Fruit fly (Drosophila melanogaster): ENCODE measurements around the gene Saf6.

Saf6 gene

DNA sequence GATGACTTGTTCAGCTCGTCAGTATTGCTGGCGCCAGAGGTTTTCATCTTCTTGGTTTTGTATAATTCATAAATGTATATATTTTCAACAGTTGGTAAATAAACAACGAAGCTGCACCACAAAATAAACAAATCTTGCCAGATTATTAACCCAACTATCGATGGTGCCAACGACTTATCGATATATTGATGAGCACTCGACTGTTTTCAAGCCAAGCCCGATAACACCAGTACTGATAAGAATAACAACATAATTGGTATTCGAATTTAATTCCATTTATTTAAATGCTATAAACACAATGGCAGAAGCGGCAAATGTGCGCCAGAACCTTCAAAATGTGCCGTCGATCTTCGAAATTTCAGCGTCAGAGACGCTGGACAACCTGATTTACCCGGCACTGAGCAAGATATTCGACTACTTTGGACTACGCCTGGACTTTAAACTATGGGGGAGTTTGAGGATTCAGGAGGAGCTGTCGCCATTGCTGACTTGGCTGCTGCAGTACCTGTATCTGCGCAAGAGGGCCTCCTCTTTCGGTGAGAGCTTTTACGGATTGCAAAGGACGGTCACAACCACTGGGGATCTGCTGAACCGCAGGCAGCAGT lies at the start of gene Saf6, which contains the start of gene Pex12 (continued):
- TF ChIP-seq da (GFP tag; optimal IDR thresholded peaks at IDR 0.05) (no peak), Tbp (GFP tag; optimal IDR thresholded peaks at IDR 0.05) (no peak), tgo (GFP tag; IDR thresholded peaks at IDR 0.05) (no peak), onecut (GFP tag; IDR thresholded peaks at IDR 0.05) (no peak), CG6175 (GFP tag; IDR thresholded peaks at IDR 0.05) (no peak), CG2202 (tag; optimal IDR thresholded peaks at IDR 0.05) (no peak), CG13424 (tag; optimal IDR thresholded peaks at IDR 0.05) (no peak), CG16813 (GFP tag; IDR thresholded peaks at IDR 0.05; ENCODE audit: partially characterized antibody) (peak; percentile 77), h (optimal IDR thresholded peaks at IDR 0.05) (no peak), sd (tag; optimal IDR thresholded peaks at IDR 0.05) (no peak), dysf (GFP tag; IDR thresholded peaks at IDR 0.05) (no peak), Hsf (GFP tag; optimal IDR thresholded peaks at IDR 0.05) (no peak), crol (GFP tag; IDR thresholded peaks at IDR 0.05) (no peak), CG9797 (GFP tag; optimal IDR thresholded peaks at IDR 0.05) (no peak), wek (GFP tag; optimal IDR thresholded peaks at IDR 0.05) (no peak), slou (GFP tag; optimal IDR thresholded peaks at IDR 0.05) (no peak), hkb (optimal IDR thresholded peaks at IDR 0.05) (no peak), hkb (GFP tag; IDR thresholded peaks at IDR 0.05) (no peak), CG13894 (tag; optimal IDR thresholded peaks at IDR 0.05) (no peak), sr (GFP tag; IDR thresholded peaks at IDR 0.05) (no peak), Bdp1 (GFP tag; optimal IDR thresholded peaks at IDR 0.05) (no peak), nau (GFP tag; optimal IDR thresholded peaks at IDR 0.05) (no peak), sug (tag; optimal IDR thresholded peaks at IDR 0.05) (no peak), hbn (GFP tag; IDR thresholded peaks at IDR 0.05; ENCODE audit: partially characterized antibody) (peak; percentile 76), CG11560 (tag; IDR thresholded peaks at IDR 0.05) (no peak), knrl (GFP tag; IDR thresholded peaks at IDR 0.05; ENCODE audit: partially characterized antibody) (peak; percentile 72; the same call in 2 of the 3 replicates), btn (GFP tag; optimal IDR thresholded peaks at IDR 0.05) (no peak), Myb (GFP tag; optimal IDR thresholded peaks at IDR 0.05) (peak; percentile 15), CG2889 (GFP tag; IDR thresholded peaks at IDR 0.05) (no peak), CG6765 (GFP tag; optimal IDR thresholded peaks at IDR 0.05) (no peak), CG34224 (GFP tag; IDR thresholded peaks at IDR 0.05; ENCODE audit: partially characterized antibody) (peak; percentile 91), Drgx (GFP tag; IDR thresholded peaks at IDR 0.05) (no peak), CG11723 (GFP tag; optimal IDR thresholded peaks at IDR 0.05) (no peak), CG9876 (GFP tag; optimal IDR thresholded peaks at IDR 0.05) (no peak), tx (GFP tag; optimal IDR thresholded peaks at IDR 0.05) (no peak), CG8944 (GFP tag; optimal IDR thresholded peaks at IDR 0.05) (no peak), CG4404 (GFP tag; IDR thresholded peaks at IDR 0.05) (no peak), toy (GFP tag; IDR thresholded peaks at IDR 0.05) (no peak), Hmx (GFP tag; optimal IDR thresholded peaks at IDR 0.05) (no peak), CoRest (tag; optimal IDR thresholded peaks at IDR 0.05) (no peak), her (GFP tag; optimal IDR thresholded peaks at IDR 0.05) (no peak), br (optimal IDR thresholded peaks at IDR 0.05) (no peak), sens-2 (GFP tag; IDR thresholded peaks at IDR 0.05) (no peak), YL-1 (GFP tag; optimal IDR thresholded peaks at IDR 0.05) (peak; percentile 7), jumu (GFP tag; optimal IDR thresholded peaks at IDR 0.05) (no peak), trem (tag; optimal IDR thresholded peaks at IDR 0.05) (peak; percentile 11), nerfin-1 (tag; optimal IDR thresholded peaks at IDR 0.05) (no peak), H15 (GFP tag; IDR thresholded peaks at IDR 0.05) (no peak), gcm (GFP tag; optimal IDR thresholded peaks at IDR 0.05) (no peak), CG17912 (GFP tag; optimal IDR thresholded peaks at IDR 0.05) (no peak), Dek (tag; optimal IDR thresholded peaks at IDR 0.05) (no peak), kni (GFP tag; optimal IDR thresholded peaks at IDR 0.05) (no peak), D19B (GFP tag; optimal IDR thresholded peaks at IDR 0.05) (no peak)
